Fruit fly (Drosophila melanogaster) whole organism, embryonic: ENCODE results near the gene SPoCk.
A peak's percentile ranks its signal among the peaks of the same experiment; 100 is the strongest.

Experiments used
- CG10274 ChIP-seq: fragments of 200-800 bp; sonication (Bioruptor generic); optimal IDR thresholded peaks from 3 replicates; lab custom pipeline; 2017; ENCODE audit warnings: missing biosample characterization, mild to moderate bottlenecking, missing genetic modification characterization
- CG10366 ChIP-seq: fragments of 200-800 bp; sonication (Bioruptor generic); IDR thresholded peaks from 2 replicates; pipeline ENCODE4 v1.3.6; 2022; ENCODE audit warnings: missing biosample characterization, missing genetic modification characterization
- CG10543 ChIP-seq: fragments of 200-800 bp; sonication (Bioruptor generic); optimal IDR thresholded peaks from 3 replicates; lab custom pipeline; 2017; ENCODE audit warnings: missing biosample characterization, mild to moderate bottlenecking, missing genetic modification characterization, moderate library complexity
- CG11093 ChIP-seq: fragments of 200-800 bp; sonication (Bioruptor generic); IDR thresholded peaks from 3 replicates; pipeline ENCODE4 v1.3.6; 2022; ENCODE audit warnings: missing biosample characterization, missing genetic modification characterization
- CG11696 ChIP-seq: fragments of 200-800 bp; sonication (Bioruptor generic); IDR thresholded peaks from 2 replicates; pipeline ENCODE4 v1.3.6; 2022; ENCODE audit warnings: missing biosample characterization, missing genetic modification characterization
- CG12071 ChIP-seq: fragments of 200-800 bp; sonication (Bioruptor generic); optimal IDR thresholded peaks from 3 replicates; lab custom pipeline; 2018; ENCODE audit warnings: missing biosample characterization, mild to moderate bottlenecking, missing genetic modification characterization
- CG12104 ChIP-seq: fragments of 200-800 bp; sonication (Bioruptor generic); optimal IDR thresholded peaks from 3 replicates; lab custom pipeline; 2016; ENCODE audit warnings: missing biosample characterization, missing genetic modification characterization
- CG12744 ChIP-seq: fragments of 200-800 bp; sonication (Bioruptor generic); optimal IDR thresholded peaks from 2 replicates; lab custom pipeline; 2016; ENCODE audit warnings: missing biosample characterization, missing genetic modification characterization
- CG13775 ChIP-seq: fragments of 200-800 bp; sonication (Bioruptor generic); optimal IDR thresholded peaks from 3 replicates; lab custom pipeline; 2017; ENCODE audit warnings: missing biosample characterization, mild to moderate bottlenecking, missing genetic modification characterization
- CG14050 ChIP-seq: fragments of 200-800 bp; sonication (Bioruptor generic); IDR thresholded peaks from 3 replicates; pipeline ENCODE4 v1.3.6; 2022; ENCODE audit warnings: missing biosample characterization, missing genetic modification characterization
- CG17802 ChIP-seq: fragments of 200-800 bp; sonication (Bioruptor generic); optimal IDR thresholded peaks from 2 replicates; lab custom pipeline; 2018; ENCODE audit warnings: missing biosample characterization, mild to moderate bottlenecking, missing genetic modification characterization, moderate library complexity
- CG18764 ChIP-seq: fragments of 200-800 bp; sonication (Bioruptor generic); optimal IDR thresholded peaks from 3 replicates; lab custom pipeline; 2016; ENCODE audit warnings: missing biosample characterization, missing genetic modification characterization
- CG3065 ChIP-seq: fragments of 200-800 bp; sonication (Bioruptor generic); optimal IDR thresholded peaks from 2 replicates; lab custom pipeline; 2016; ENCODE audit warnings: missing biosample characterization, missing genetic modification characterization
- CG33213 ChIP-seq: fragments of 200-800 bp; sonication (Bioruptor generic); optimal IDR thresholded peaks from 3 replicates; lab custom pipeline; 2016; ENCODE audit warnings: missing biosample characterization, missing genetic modification characterization
- CG7963 ChIP-seq: fragments of 200-800 bp; sonication (Bioruptor generic); IDR thresholded peaks from 3 replicates; pipeline ENCODE4 v1.3.6; 2022; ENCODE audit warnings: missing biosample characterization, missing genetic modification characterization; ENCODE audit not compliant: partially characterized antibody
- CG8478 ChIP-seq: fragments of >200 bp; optimal IDR thresholded peaks from 2 replicates; lab custom pipeline; 2018
- Dek ChIP-seq: fragments of 200-800 bp; sonication (Bioruptor generic); optimal IDR thresholded peaks from 3 replicates; lab custom pipeline; 2019; ENCODE audit warnings: missing biosample characterization, mild to moderate bottlenecking, missing genetic modification characterization, moderate library complexity
- Dip3 ChIP-seq: fragments of 200-800 bp; sonication (Bioruptor generic); optimal IDR thresholded peaks from 3 replicates; lab custom pipeline; 2016; ENCODE audit warnings: missing biosample characterization, missing genetic modification characterization
- Drgx ChIP-seq: fragments of 200-800 bp; sonication (Bioruptor generic); IDR thresholded peaks from 2 replicates; pipeline ENCODE4 v1.3.6; 2022; ENCODE audit warnings: missing biosample characterization, missing genetic modification characterization
- E2f1 ChIP-seq: fragments of 200-800 bp; sonication (Bioruptor generic); IDR thresholded peaks from 2 replicates; pipeline ENCODE4 v1.3.6; 2022; ENCODE audit warnings: missing biosample characterization, missing genetic modification characterization
- Fer3 ChIP-seq: fragments of 200-800 bp; sonication (Bioruptor generic); optimal IDR thresholded peaks from 2 replicates; lab custom pipeline; 2018; ENCODE audit warnings: missing biosample characterization, mild to moderate bottlenecking, missing genetic modification characterization, moderate library complexity
- Hmr ChIP-seq: fragments of 200-800 bp; sonication (Bioruptor generic); optimal IDR thresholded peaks from 3 replicates; lab custom pipeline; 2017; ENCODE audit warnings: mild to moderate bottlenecking, missing biosample characterization, missing genetic modification reagents, missing genetic modification characterization
- Hr3 ChIP-seq: fragments of 200-800 bp; sonication (Bioruptor generic); optimal IDR thresholded peaks from 3 replicates; lab custom pipeline; 2016; ENCODE audit warnings: missing biosample characterization, missing genetic modification characterization
- Lim3 ChIP-seq: fragments of 200-800 bp; sonication (Bioruptor generic); IDR thresholded peaks from 2 replicates; pipeline ENCODE4 v1.3.6; 2022; ENCODE audit warnings: missing biosample characterization, missing genetic modification characterization
- MTF-1 ChIP-seq: fragments of 200-800 bp; sonication (Bioruptor generic); optimal IDR thresholded peaks from 2 replicates; lab custom pipeline; 2018; ENCODE audit warnings: missing biosample characterization, mild to moderate bottlenecking, missing genetic modification characterization, borderline replicate concordance
- Med ChIP-seq: fragments of 200-800 bp; sonication (Bioruptor generic); peaks from one replicate; lab custom pipeline; 2016; ENCODE audit warnings: missing biosample characterization, missing genetic modification characterization, mild to moderate bottlenecking, inconsistent platforms, moderate library complexity
- Mes4 ChIP-seq: fragments of 200-800 bp; sonication (Bioruptor generic); optimal IDR thresholded peaks from 2 replicates; lab custom pipeline; 2016; ENCODE audit warnings: missing biosample characterization, missing genetic modification characterization
- Nf-YA ChIP-seq: fragments of 200-800 bp; sonication (Bioruptor generic); IDR thresholded peaks from 2 replicates; pipeline ENCODE4 v1.3.6; 2022; ENCODE audit warnings: missing biosample characterization, missing genetic modification characterization
- aop ChIP-seq: fragments of 200-800 bp; sonication (Bioruptor generic); IDR thresholded peaks from 2 replicates; pipeline ENCODE4 v1.3.6; 2022; ENCODE audit warnings: missing biosample characterization, missing genetic modification characterization
- ara ChIP-seq: fragments of 200-800 bp; sonication (Bioruptor generic); IDR thresholded peaks from 2 replicates; pipeline ENCODE4 v1.3.6; 2022; ENCODE audit warnings: missing biosample characterization, missing genetic modification characterization
- ase ChIP-seq: fragments of 200-800 bp; sonication (Bioruptor generic); IDR thresholded peaks from 3 replicates; pipeline ENCODE4 v1.3.6; 2022; ENCODE audit warnings: missing biosample characterization, missing genetic modification characterization
- bowl ChIP-seq: fragments of 200-800 bp; sonication (Bioruptor generic); IDR thresholded peaks from 2 replicates; pipeline ENCODE4 v1.3.6; 2022; ENCODE audit warnings: missing biosample characterization, missing genetic modification characterization
- ci ChIP-seq: fragments of 200-800 bp; sonication (Bioruptor generic); IDR thresholded peaks from 3 replicates; pipeline ENCODE4 v1.3.6; 2022; ENCODE audit warnings: missing biosample characterization, missing genetic modification characterization
- croc ChIP-seq: fragments of 200-800 bp; sonication (Bioruptor generic); conservative IDR thresholded peaks from 3 replicates; pipeline ENCODE4 v1.3.6; 2022; ENCODE audit warnings: missing biosample characterization, missing genetic modification characterization
- crp ChIP-seq, 2 experiments: fragments of 200-800 bp; sonication (Bioruptor generic); optimal IDR thresholded peaks; 2 replicates in 1 of 2; 3 replicates in 1 of 2; lab custom pipeline; 2017; ENCODE audit warnings: missing biosample characterization in 2 of 2, missing genetic modification characterization in 2 of 2, mild to moderate bottlenecking in 1 of 2, moderate library complexity in 1 of 2
- danr ChIP-seq: fragments of 200-800 bp; sonication (Bioruptor generic); IDR thresholded peaks from 2 replicates; pipeline ENCODE4 v1.3.6; 2022; ENCODE audit warnings: missing biosample characterization, missing genetic modification characterization
- disco-r ChIP-seq: fragments of 200-800 bp; sonication (Bioruptor generic); optimal IDR thresholded peaks from 2 replicates; lab custom pipeline; 2016; ENCODE audit warnings: missing biosample characterization, missing genetic modification characterization
- esg ChIP-seq: fragments of 200-800 bp; sonication (Bioruptor generic); conservative IDR thresholded peaks from 2 replicates; pipeline ENCODE4 v1.3.6; 2022; ENCODE audit warnings: missing biosample characterization, missing genetic modification characterization
- eve ChIP-seq, 2 experiments: fragments of >200 bp; optimal IDR thresholded peaks; 2 replicates each; lab custom pipeline; 2017; ENCODE audit warnings: missing biosample characterization in 2 of 2, missing genetic modification characterization in 2 of 2
- fd64A ChIP-seq: fragments of 200-800 bp; sonication (Bioruptor generic); optimal IDR thresholded peaks from 3 replicates; lab custom pipeline; 2018; ENCODE audit warnings: missing biosample characterization, mild to moderate bottlenecking, missing genetic modification characterization
- gsb-n ChIP-seq: fragments of 200-800 bp; sonication (Bioruptor generic); optimal IDR thresholded peaks from 3 replicates; lab custom pipeline; 2018; ENCODE audit warnings: missing biosample characterization, mild to moderate bottlenecking, missing genetic modification characterization
- kay ChIP-seq: fragments of 200-800 bp; sonication (Bioruptor generic); optimal IDR thresholded peaks from 2 replicates; lab custom pipeline; 2016; ENCODE audit warnings: missing biosample characterization, missing genetic modification characterization
- lmd ChIP-seq: fragments of 200-800 bp; sonication (Bioruptor generic); IDR thresholded peaks from 2 replicates; pipeline ENCODE4 v1.3.6; 2022; ENCODE audit warnings: missing biosample characterization, missing genetic modification characterization
- nerfin-2 ChIP-seq: fragments of 200-800 bp; sonication (Bioruptor generic); IDR thresholded peaks from 2 replicates; pipeline ENCODE4 v1.3.6; 2022; ENCODE audit warnings: missing biosample characterization, missing genetic modification characterization; ENCODE audit not compliant: partially characterized antibody
- pho ChIP-seq: fragments of 200-800 bp; sonication (Bioruptor generic); optimal IDR thresholded peaks from 2 replicates; lab custom pipeline; 2016; ENCODE audit warnings: missing biosample characterization, missing genetic modification characterization
- trh ChIP-seq: fragments of 200-800 bp; sonication (Bioruptor generic); optimal IDR thresholded peaks from 2 replicates; lab custom pipeline; 2016; ENCODE audit warnings: missing biosample characterization, missing genetic modification characterization
- wdn ChIP-seq: fragments of 200-800 bp; sonication (Bioruptor generic); IDR thresholded peaks from 2 replicates; pipeline ENCODE4 v1.3.6; 2022; ENCODE audit warnings: missing biosample characterization, missing genetic modification characterization

Gene SPoCk

dm6 chr3L:22717137-22717767, 32.0 kb upstream of the SPoCk start, which contains the start of the genes ArfGAP3 and CG32452 (continued):
- peak; percentile 31; the same call in 1 of the 2 replicates for TF ChIP-seq E2f1 (GFP tag; lab: Robert Waterston, UW)
- peak; percentile 58 for TF ChIP-seq CG17802 (tag; lab: Kevin White, UChicago)
- peak; percentile 26; the same call in 1 of the 3 replicates for TF ChIP-seq croc (GFP tag; lab: Robert Waterston, UW)
- TF ChIP-seq wdn (GFP tag; lab: Robert Waterston, UW): 0 out of 2 replicates have a peak, but pooled peaks have one; percentile 36
- TF ChIP-seq CG10274 (GFP tag; lab: Kevin White, UChicago): no peak
- TF ChIP-seq CG14050 (GFP tag; lab: Robert Waterston, UW): peak; percentile 61
- TF ChIP-seq nerfin-2: no peak
- TF ChIP-seq trh: no peak
- peak; percentile 63; the same call in 1 of the 2 replicates for TF ChIP-seq CG10366 (GFP tag; lab: Robert Waterston, UW)
- TF ChIP-seq Hr3 (GFP tag; lab: Kevin White, UChicago): peak; percentile 67
- peak; percentile 82 for TF ChIP-seq CG13775
- no peak for TF ChIP-seq eve (GFP tag; optimal IDR thresholded peaks at IDR 0.05; lab: Kevin White, UChicago)
- TF ChIP-seq aop: 0 out of 2 replicates have a peak, but pooled peaks have one; percentile 23
- TF ChIP-seq danr (GFP tag; lab: Robert Waterston, UW): 0 out of 2 replicates have a peak, but pooled peaks have one; percentile 27
- no peak for TF ChIP-seq bowl (GFP tag; lab: Robert Waterston, UW)
- TF ChIP-seq CG12744 (GFP tag; lab: Kevin White, UChicago): no peak
- TF ChIP-seq MTF-1 (GFP tag; lab: Kevin White, UChicago): peak; percentile 50
- peak; percentile 77 for TF ChIP-seq ci
- TF ChIP-seq esg (GFP tag; lab: Robert Waterston, UW): peak; percentile 51; the same call in 1 of the 2 replicates
- peak; percentile 66 for TF ChIP-seq lmd (GFP tag; lab: Robert Waterston, UW)
- no peak for TF ChIP-seq Lim3 (GFP tag; lab: Robert Waterston, UW)
- TF ChIP-seq crp (GFP tag; optimal IDR thresholded peaks at IDR 0.05; lab: Kevin White, UChicago): peak in 1 of 2 experiments; percentile 44
- peak; percentile 59 for TF ChIP-seq CG18764
- peak; percentile 81 for TF ChIP-seq CG10543 (GFP tag; lab: Kevin White, UChicago)
- TF ChIP-seq CG8478 (lab: Kevin White, UChicago): no peak
- TF ChIP-seq CG11696: no peak; the same call in 1 of the 2 replicates
- TF ChIP-seq Drgx (GFP tag; lab: Robert Waterston, UW): peak; percentile 59
- no peak for TF ChIP-seq Mes4 (GFP tag; lab: Kevin White, UChicago)
- TF ChIP-seq Hmr (GFP tag; lab: Kevin White, UChicago): peak; percentile 72
- TF ChIP-seq Dip3 (GFP tag; lab: Kevin White, UChicago): peak; percentile 57
- peak; percentile 68 for TF ChIP-seq gsb-n
- TF ChIP-seq CG3065 (GFP tag; lab: Kevin White, UChicago): peak; percentile 40
- peak; percentile 92 for TF ChIP-seq Med (GFP tag; lab: Kevin White, UChicago)
- TF ChIP-seq ase: peak; percentile 65
- TF ChIP-seq disco-r (GFP tag; lab: Kevin White, UChicago): no peak
- peak; percentile 42 for TF ChIP-seq kay (GFP tag; lab: Kevin White, UChicago)
- TF ChIP-seq pho (GFP tag; lab: Kevin White, UChicago): peak; percentile 74
- peak; percentile 73 for TF ChIP-seq CG12104 (GFP tag; lab: Kevin White, UChicago)
- peak; percentile 61 for TF ChIP-seq Dek (tag; lab: Kevin White, UChicago)
- no peak for TF ChIP-seq CG7963 (GFP tag; lab: Robert Waterston, UW)
- peak; percentile 47 for TF ChIP-seq CG33213 (GFP tag; lab: Kevin White, UChicago)
- TF ChIP-seq CG12071: no peak
- TF ChIP-seq Fer3 (tag; lab: Kevin White, UChicago): peak; percentile 78
- no peak for TF ChIP-seq fd64A (GFP tag; lab: Kevin White, UChicago)
- peak; percentile 47; the same call in 1 of the 3 replicates for TF ChIP-seq CG11093 (GFP tag; lab: Robert Waterston, UW)
- TF ChIP-seq ara (GFP tag; lab: Robert Waterston, UW): peak; percentile 53
- TF ChIP-seq Nf-YA: no peak
